Fruit fly (Drosophila melanogaster) S2 (cell line): ENCODE data around the gene CG13733.

Experiments
- CG8478 ChIP-seq: fragments of >200 bp; optimal IDR thresholded peaks from 2 replicates; lab custom pipeline; 2018
- CTCF ChIP-seq, 2 experiments: fragments of >200 bp; optimal IDR thresholded peaks; 2 replicates each; lab custom pipeline; 2018

DNA sequence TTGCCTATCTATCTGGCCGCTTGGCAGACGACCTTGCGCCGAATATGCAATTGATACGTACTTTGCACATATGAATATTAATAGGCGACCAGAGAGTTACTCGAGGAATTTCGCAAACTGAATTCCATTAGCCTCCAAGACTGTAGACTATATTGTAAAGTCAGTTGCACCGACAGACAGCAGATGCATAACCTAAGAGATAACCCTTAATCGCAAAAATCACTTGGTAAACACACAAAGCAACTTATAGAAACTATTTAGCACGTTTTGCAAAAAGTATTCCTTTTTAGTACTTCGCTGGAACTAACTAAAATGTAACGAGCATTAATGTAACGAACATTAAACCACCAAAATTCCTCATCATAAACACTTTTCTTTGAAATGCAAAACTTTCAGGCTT lies 7.4 kb upstream of the CG13733 start, which contains the start of gene CG6333:
- no peak for TF ChIP-seq CG8478 (lab: Kevin White, UChicago)
- TF ChIP-seq CTCF (optimal IDR thresholded peaks at IDR 0.05; lab: Kevin White, UChicago): no peak
